Fruit fly (Drosophila melanogaster) whole organism, pupa: Measurements from ENCODE around the gene CG31109.

Source experiments
- CG10348 ChIP-seq: fragments of 200-800 bp; sonication (Bioruptor generic); IDR thresholded peaks from 2 replicates; pipeline ENCODE4 v1.3.6; 2022; ENCODE audit warnings: missing biosample characterization, missing genetic modification characterization
- CG12605 ChIP-seq: fragments of 200-800 bp; sonication (Bioruptor generic); IDR thresholded peaks from 2 replicates; pipeline ENCODE4 v1.3.6; 2022; ENCODE audit warnings: missing biosample characterization, missing genetic modification characterization
- CG15710 ChIP-seq: fragments of 200-800 bp; sonication (Bioruptor generic); optimal IDR thresholded peaks from 2 replicates; lab custom pipeline; 2018; ENCODE audit warnings: missing biosample characterization, mild to moderate bottlenecking, missing genetic modification characterization, moderate library complexity
- CG17806 ChIP-seq: fragments of 200-800 bp; sonication (Bioruptor generic); optimal IDR thresholded peaks from 2 replicates; lab custom pipeline; 2018; ENCODE audit warnings: missing biosample characterization, mild to moderate bottlenecking, missing genetic modification characterization, moderate library complexity
- CG34367 ChIP-seq: fragments of 200-800 bp; sonication (Bioruptor generic); optimal IDR thresholded peaks from 2 replicates; lab custom pipeline; 2018; ENCODE audit warnings: missing biosample characterization, mild to moderate bottlenecking, missing genetic modification characterization
- CG8301 ChIP-seq: fragments of 200-800 bp; sonication (Bioruptor generic); optimal IDR thresholded peaks from 2 replicates; lab custom pipeline; 2018; ENCODE audit warnings: missing biosample characterization, mild to moderate bottlenecking, missing genetic modification characterization
- CG9948 ChIP-seq: fragments of 200-800 bp; sonication (Bioruptor generic); optimal IDR thresholded peaks from 2 replicates; lab custom pipeline; 2018; ENCODE audit warnings: missing biosample characterization, mild to moderate bottlenecking, missing genetic modification characterization, moderate library complexity
- D1 ChIP-seq: fragments of 200-800 bp; sonication (Bioruptor generic); optimal IDR thresholded peaks from 2 replicates; lab custom pipeline; 2018; ENCODE audit warnings: missing biosample characterization, mild to moderate bottlenecking, missing genetic modification characterization, moderate library complexity
- EcR ChIP-seq: fragments of 200-800 bp; sonication (Bioruptor generic); optimal IDR thresholded peaks from 3 replicates; lab custom pipeline; 2019; ENCODE audit warnings: missing biosample characterization, missing genetic modification characterization, mild to moderate bottlenecking, moderate library complexity, missing genetic modification reagents
- Ets98B ChIP-seq: fragments of 200-800 bp; sonication (Bioruptor generic); IDR thresholded peaks from 2 replicates; pipeline ENCODE4 v1.3.6; 2022; ENCODE audit warnings: missing biosample characterization, missing genetic modification characterization
- Pif1A ChIP-seq: fragments of 200-800 bp; sonication (Bioruptor generic); optimal IDR thresholded peaks from 3 replicates; lab custom pipeline; 2016; ENCODE audit warnings: missing biosample characterization, missing genetic modification characterization
- Pif1B ChIP-seq: fragments of 200-800 bp; sonication (Bioruptor generic); optimal IDR thresholded peaks from 3 replicates; lab custom pipeline; 2016; ENCODE audit warnings: missing biosample characterization, missing genetic modification characterization
- fd96Ca ChIP-seq: fragments of 200-800 bp; sonication (Bioruptor generic); IDR thresholded peaks from 3 replicates; pipeline ENCODE4 v1.3.6; 2022; ENCODE audit warnings: missing biosample characterization, missing genetic modification characterization
- gl ChIP-seq: fragments of 200-800 bp; sonication (Bioruptor generic); optimal IDR thresholded peaks from 2 replicates; lab custom pipeline; 2018; ENCODE audit warnings: missing biosample characterization, mild to moderate bottlenecking, missing genetic modification characterization

DNA sequence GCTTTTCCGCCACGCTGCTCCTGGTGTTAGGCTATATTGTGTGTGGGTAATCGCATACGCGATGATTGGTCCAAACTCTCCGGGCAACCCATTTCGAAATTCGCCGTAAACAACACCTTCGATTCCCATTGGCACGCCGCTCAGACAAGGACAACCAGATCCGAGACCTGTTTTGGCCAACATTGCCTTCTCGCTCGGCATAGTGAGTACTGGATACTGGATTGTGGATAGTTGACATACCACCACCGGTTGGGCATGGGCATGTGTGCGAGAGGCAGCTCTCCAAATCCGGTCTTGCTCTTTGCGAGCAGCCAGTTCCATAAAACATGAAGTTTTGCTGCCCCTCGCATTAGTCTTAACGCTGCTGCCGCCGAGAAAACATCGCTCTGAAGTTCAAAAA lies 40.2 kb upstream of the CG31109 start, which contains the start of gene fd96Cb:
- TF ChIP-seq CG15710 (tag; lab: Kevin White, UChicago) (no peak), gl (tag; lab: Kevin White, UChicago) (no peak), CG12605 (GFP tag; lab: Robert Waterston, UW) (no peak), CG17806 (tag; lab: Kevin White, UChicago) (no peak), CG10348 (GFP tag; lab: Robert Waterston, UW) (no peak), CG34367 (tag; lab: Kevin White, UChicago) (no peak), Ets98B (no peak), CG8301 (tag; lab: Kevin White, UChicago) (no peak), Pif1A (no peak), D1 (tag; lab: Kevin White, UChicago) (no peak), CG9948 (no peak), EcR (no peak), fd96Ca (no peak), Pif1B (GFP tag; lab: Kevin White, UChicago) (no peak)
